Worm (Caenorhabditis elegans): ENCODE data around the gene C16C10.9.

DNA sequence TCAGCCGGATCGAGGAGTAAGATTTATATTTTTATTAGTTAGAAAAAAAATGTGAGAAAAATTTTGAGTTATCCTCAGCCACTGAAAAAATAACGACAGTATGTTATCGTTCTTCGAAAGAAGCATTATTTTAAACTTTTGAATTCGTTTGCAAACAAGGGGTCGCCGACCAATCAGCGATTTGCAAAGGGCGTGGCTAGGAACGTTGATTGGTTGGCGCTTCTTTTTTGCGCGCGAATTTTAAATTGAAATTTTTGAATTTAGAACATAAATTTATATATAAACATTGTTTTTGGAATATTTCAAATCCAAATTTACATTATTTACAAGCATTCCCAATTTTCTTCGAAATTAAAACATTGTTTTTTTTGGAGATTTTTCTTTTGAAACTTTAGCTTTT is 14.0 kb downstream of the C16C10.9 start:
- TF ChIP-seq ama-1 (optimal IDR thresholded peaks at IDR 0.05) (no peak), unc-55 (GFP tag; optimal IDR thresholded peaks at IDR 0.05) (no peak)
